Fruit fly (Drosophila melanogaster) whole organism, wandering third instar larva: Measurements from ENCODE around the gene CG33489.

Experiments
- Abd-B ChIP-seq: fragments of >200 bp; optimal IDR thresholded peaks from 2 replicates; lab custom pipeline; 2017; ENCODE audit warnings: missing biosample characterization, missing genetic modification characterization
- CG9705 ChIP-seq: fragments of 200-800 bp; sonication (Bioruptor generic); optimal IDR thresholded peaks from 2 replicates; lab custom pipeline; 2018; ENCODE audit warnings: missing biosample characterization, mild to moderate bottlenecking, missing genetic modification characterization
- CrebA ChIP-seq: fragments of 200-800 bp; sonication (Bioruptor generic); optimal IDR thresholded peaks from 2 replicates; lab custom pipeline; 2016; ENCODE audit warnings: missing biosample characterization, mild to moderate bottlenecking, missing genetic modification characterization, borderline replicate concordance
- Dfd ChIP-seq: fragments of >200 bp; optimal IDR thresholded peaks from 2 replicates; lab custom pipeline; 2017; ENCODE audit warnings: missing biosample characterization, missing genetic modification characterization
- Dif ChIP-seq: fragments of 200-275, 200-300 bp; sonication (Bioruptor generic); optimal IDR thresholded peaks from 2 replicates; lab custom pipeline; 2018; ENCODE audit warnings: missing biosample characterization, missing genetic modification characterization; ENCODE audit not compliant: partially characterized antibody
- GATAd ChIP-seq: sonication (Bioruptor generic); optimal IDR thresholded peaks from 2 replicates; lab custom pipeline; 2016; ENCODE audit warnings: missing biosample characterization, missing genetic modification characterization
- HLH106 ChIP-seq: fragments of 200-800 bp; optimal IDR thresholded peaks from 3 replicates; lab custom pipeline; 2019; ENCODE audit warnings: missing biosample characterization, mild to moderate bottlenecking, missing genetic modification characterization, moderate library complexity
- Hnf4 ChIP-seq: fragments of 200-800 bp; sonication (Bioruptor generic); optimal IDR thresholded peaks from 2 replicates; lab custom pipeline; 2016; ENCODE audit warnings: missing biosample characterization, mild to moderate bottlenecking, missing genetic modification characterization
- Hr78 ChIP-seq: fragments of >200 bp; optimal IDR thresholded peaks from 2 replicates; lab custom pipeline; 2017; ENCODE audit warnings: missing biosample characterization, missing genetic modification characterization
- Hr83 ChIP-seq: fragments of 200-300 bp; sonication (Bioruptor generic); optimal IDR thresholded peaks from 2 replicates; lab custom pipeline; 2016; ENCODE audit warnings: missing biosample characterization, mild to moderate bottlenecking, missing genetic modification characterization, moderate library complexity; ENCODE audit not compliant: poor library complexity, severe bottlenecking
- Jra ChIP-seq: sonication (Bioruptor generic); optimal IDR thresholded peaks from 2 replicates; lab custom pipeline; 2016; ENCODE audit warnings: missing biosample characterization, missing genetic modification characterization
- Mio ChIP-seq: sonication (Bioruptor generic); optimal IDR thresholded peaks from 2 replicates; lab custom pipeline; 2016; ENCODE audit warnings: missing biosample characterization, missing genetic modification characterization
- N ChIP-seq: fragments of >200 bp; optimal IDR thresholded peaks from 2 replicates; lab custom pipeline; 2018; ENCODE audit warnings: missing biosample characterization, missing external identifiers, missing genetic modification characterization
- Rel ChIP-seq, 2 experiments: fragments of 200-800 bp; sonication (Bioruptor generic) in 1 of 2; optimal IDR thresholded peaks; 2 replicates in 1 of 2; 3 replicates in 1 of 2; lab custom pipeline; 2016 to 2019; ENCODE audit warnings: mild to moderate bottlenecking in 2 of 2, missing biosample characterization in 2 of 2, missing genetic modification characterization in 2 of 2, moderate library complexity in 1 of 2
- Sp1 ChIP-seq: fragments of 200-800 bp; sonication (Bioruptor generic); optimal IDR thresholded peaks from 3 replicates; lab custom pipeline; 2019; ENCODE audit warnings: missing biosample characterization, mild to moderate bottlenecking, missing genetic modification characterization, moderate library complexity
- Vsx2 ChIP-seq: fragments of 200-300, 225-300 bp; sonication (Bioruptor generic); optimal IDR thresholded peaks from 2 replicates; lab custom pipeline; 2018; ENCODE audit warnings: missing biosample characterization, missing genetic modification characterization; ENCODE audit not compliant: partially characterized antibody
- br ChIP-seq: fragments of 200-800 bp; sonication (Bioruptor generic); optimal IDR thresholded peaks from 2 replicates; lab custom pipeline; 2016; ENCODE audit warnings: missing biosample characterization, missing genetic modification characterization
- brk ChIP-seq: fragments of 200-800 bp; sonication (Bioruptor generic); optimal IDR thresholded peaks from 2 replicates; lab custom pipeline; 2016; ENCODE audit warnings: missing biosample characterization, mild to moderate bottlenecking, missing genetic modification characterization
- dl ChIP-seq, 2 experiments: fragments of 175-275, 200-275 bp in 1 of 2; fragments of 200-275 bp in 1 of 2; sonication (Bioruptor generic); optimal IDR thresholded peaks; lab custom pipeline; 2018; ENCODE audit warnings: mild to moderate bottlenecking in 2 of 2, missing biosample characterization in 2 of 2, missing genetic modification characterization in 2 of 2, moderate library complexity in 2 of 2; ENCODE audit not compliant: partially characterized antibody in 2 of 2, insufficient read depth in 1 of 2
- dmrt93B ChIP-seq: fragments of 200-800 bp; sonication (Bioruptor generic); optimal IDR thresholded peaks from 2 replicates; lab custom pipeline; 2018; ENCODE audit warnings: missing biosample characterization, mild to moderate bottlenecking, missing genetic modification characterization
- dsf ChIP-seq: sonication (Bioruptor generic); optimal IDR thresholded peaks from 2 replicates; lab custom pipeline; 2016; ENCODE audit warnings: missing biosample characterization, missing genetic modification characterization, borderline replicate concordance
- ey ChIP-seq: fragments of 200-800 bp; sonication (Bioruptor generic); optimal IDR thresholded peaks from 2 replicates; lab custom pipeline; 2016; ENCODE audit warnings: missing biosample characterization, missing genetic modification characterization
- foxo ChIP-seq, 2 experiments: fragments of 200-800 bp; sonication (Bioruptor generic); optimal IDR thresholded peaks; 2 replicates in 1 of 2; 3 replicates in 1 of 2; lab custom pipeline; 2016 to 2017; ENCODE audit warnings: missing biosample characterization in 2 of 2, missing genetic modification characterization in 2 of 2
- jim ChIP-seq: fragments of 175-275, 200-325 bp; sonication (Bioruptor generic); optimal IDR thresholded peaks from 2 replicates; lab custom pipeline; 2016; ENCODE audit warnings: missing biosample characterization, mild to moderate bottlenecking, missing genetic modification characterization
- pan ChIP-seq: fragments of >200 bp; optimal IDR thresholded peaks from 2 replicates; lab custom pipeline; 2017
- psq ChIP-seq: fragments of 200-800 bp; sonication (Bioruptor generic); optimal IDR thresholded peaks from 3 replicates; lab custom pipeline; 2017; ENCODE audit warnings: missing biosample characterization, mild to moderate bottlenecking, missing genetic modification characterization, moderate library complexity
- rgr ChIP-seq: fragments of 200-800 bp; sonication (Bioruptor generic); optimal IDR thresholded peaks from 3 replicates; lab custom pipeline; 2016; ENCODE audit warnings: missing biosample characterization, mild to moderate bottlenecking, missing genetic modification characterization
- sage ChIP-seq: fragments of 200-800 bp; sonication (Bioruptor generic); optimal IDR thresholded peaks from 2 replicates; lab custom pipeline; 2016; ENCODE audit warnings: missing biosample characterization, mild to moderate bottlenecking, missing genetic modification characterization
- sv ChIP-seq: fragments of 200-800 bp; sonication (Bioruptor generic); optimal IDR thresholded peaks from 3 replicates; lab custom pipeline; 2016; ENCODE audit warnings: missing biosample characterization, missing genetic modification characterization
- tai ChIP-seq: sonication (Bioruptor generic); optimal IDR thresholded peaks from 2 replicates; lab custom pipeline; 2016; ENCODE audit warnings: missing biosample characterization, missing genetic modification characterization
- usp ChIP-seq: fragments of >200 bp; optimal IDR thresholded peaks from 2 replicates; lab custom pipeline; 2017; ENCODE audit warnings: missing biosample characterization, missing genetic modification characterization

The CG33489 gene

DNA sequence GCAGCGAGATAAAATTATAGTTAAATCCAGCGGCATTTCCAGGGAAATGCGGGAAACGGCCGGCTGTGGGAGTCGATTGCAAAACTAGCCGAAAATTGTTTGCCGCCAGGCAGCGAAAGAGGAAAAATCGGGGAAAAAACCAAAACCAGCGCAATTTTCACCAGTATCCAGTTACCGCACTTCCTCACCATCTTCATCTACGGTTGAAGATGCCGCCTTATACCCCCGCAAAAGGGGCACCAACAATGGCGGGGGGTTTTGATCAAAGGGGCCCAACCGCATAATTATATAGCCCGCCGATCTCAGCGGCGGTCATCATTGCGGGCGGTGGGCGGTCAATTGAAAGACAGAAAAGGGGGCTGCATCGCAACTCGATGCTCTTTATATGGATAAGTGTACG, 28.8 kb downstream of the CG33489 start:
- TF ChIP-seq sv: no peak

- TF ChIP-seq sage (GFP tag; lab: Kevin White, UChicago) (no peak), Sp1 (no peak), Dfd (GFP tag; lab: Kevin White, UChicago) (no peak), Hnf4 (GFP tag; lab: Kevin White, UChicago) (no peak), HLH106 (tag; lab: Kevin White, UChicago) (no peak), psq (GFP tag; lab: Kevin White, UChicago) (no peak), pan (lab: Kevin White, UChicago) (no peak), dl (GFP tag; optimal IDR thresholded peaks at IDR 0.05; lab: Kevin White, UChicago; ENCODE audit: insufficient read depth in 1 of 2, partially characterized antibody in 2 of 2) (no peak), sv (no peak), jim (GFP tag; lab: Kevin White, UChicago) (no peak), Vsx2 (GFP tag; lab: Kevin White, UChicago) (no peak), N (no peak), Dif (no peak), CG9705 (GFP tag; lab: Kevin White, UChicago) (no peak), Rel (GFP tag; optimal IDR thresholded peaks at IDR 0.05; lab: Kevin White, UChicago) (no peak), Rel (tag; optimal IDR thresholded peaks at IDR 0.05; lab: Kevin White, UChicago) (no peak)
Observed at dm6 chr3L:11547302-11547994, 29.4 kb downstream of the CG33489 start.

- no peak for TF ChIP-seq rgr (GFP tag; lab: Kevin White, UChicago)
- no peak for TF ChIP-seq HLH106 (tag; lab: Kevin White, UChicago)
- no peak for TF ChIP-seq pan (lab: Kevin White, UChicago)
- TF ChIP-seq dmrt93B: no peak
- TF ChIP-seq Jra (GFP tag; lab: Kevin White, UChicago): no peak
- no peak for TF ChIP-seq Mio
- TF ChIP-seq Vsx2 (GFP tag; lab: Kevin White, UChicago): no peak
- TF ChIP-seq, all 38 proteins: peak for 0
Observed at dm6 chr3L:11543681-11544299, 33.1 kb downstream of the CG33489 start.

dm6 chr3L:11542948-11543347, 33.9 kb downstream of the CG33489 start:
- TF ChIP-seq Abd-B (GFP tag; lab: Kevin White, UChicago): no peak
- no peak for TF ChIP-seq tai (GFP tag; lab: Kevin White, UChicago)
- no peak for TF ChIP-seq br (GFP tag; lab: Kevin White, UChicago)
- TF ChIP-seq Hr83: no peak
- TF ChIP-seq, all 38 proteins: peak for 0

dm6 chr3L:11542437-11542836, 34.4 kb downstream of the CG33489 start:
- no peak for TF ChIP-seq dl (GFP tag; optimal IDR thresholded peaks at IDR 0.05; lab: Kevin White, UChicago; ENCODE audit: insufficient read depth in 1 of 2, partially characterized antibody in 2 of 2)
- no peak for TF ChIP-seq Hr78 (GFP tag; lab: Kevin White, UChicago)
- TF ChIP-seq sage (GFP tag; lab: Kevin White, UChicago): no peak
- TF ChIP-seq Dfd (GFP tag; lab: Kevin White, UChicago): peak; percentile 94

dm6 chr3L:11540330-11540702, 36.5 kb downstream of the CG33489 start:
- no peak for TF ChIP-seq GATAd
- no peak for TF ChIP-seq dsf (GFP tag; lab: Kevin White, UChicago)
- TF ChIP-seq rgr (GFP tag; lab: Kevin White, UChicago): no peak
- TF ChIP-seq CrebA (GFP tag; lab: Kevin White, UChicago): no peak
- TF ChIP-seq foxo (GFP tag; optimal IDR thresholded peaks at IDR 0.05; lab: Kevin White, UChicago): no peak
- no peak for TF ChIP-seq usp (GFP tag; lab: Kevin White, UChicago)
- no peak for TF ChIP-seq sv
- no peak for TF ChIP-seq brk (GFP tag; lab: Kevin White, UChicago)
- TF ChIP-seq Dif: no peak
- TF ChIP-seq Rel (GFP tag; optimal IDR thresholded peaks at IDR 0.05; lab: Kevin White, UChicago): no peak
- no peak for TF ChIP-seq Rel (tag; optimal IDR thresholded peaks at IDR 0.05; lab: Kevin White, UChicago)
- TF ChIP-seq psq (GFP tag; lab: Kevin White, UChicago): no peak
- TF ChIP-seq ey: no peak
